Worm (Caenorhabditis elegans): ENCODE measurements around the gene lgx-1.

lgx-1 gene

ce11 chrX:5514346-5514745 lies 24.0 kb downstream of the lgx-1 start:
- TF ChIP-seq ztf-23 (GFP tag; IDR thresholded peaks at IDR 0.05) (no peak), ztf-29 (GFP tag; IDR thresholded peaks at IDR 0.05) (no peak)

ce11 chrX:5512707-5513106 lies 25.6 kb downstream of the lgx-1 start:
- no peak for TF ChIP-seq klf-2 (GFP tag; conservative IDR thresholded peaks at IDR 0.05)
- TF ChIP-seq ztf-23 (GFP tag; IDR thresholded peaks at IDR 0.05): no peak
- TF ChIP-seq cog-1 (tag; optimal IDR thresholded peaks at IDR 0.05): no peak
- no peak for TF ChIP-seq flt-1 (GFP tag; IDR thresholded peaks at IDR 0.05)
- no peak for TF ChIP-seq med-1 (GFP tag; optimal IDR thresholded peaks at IDR 0.05; ENCODE audit: insufficient read depth)
- no peak for TF ChIP-seq ref-1 (GFP tag; conservative IDR thresholded peaks at IDR 0.05)
- no peak for TF ChIP-seq tab-1 (GFP tag; IDR thresholded peaks at IDR 0.05)
- no peak for TF ChIP-seq ztf-29 (GFP tag; IDR thresholded peaks at IDR 0.05)
- no peak for TF ChIP-seq T22C8.4 (GFP tag; IDR thresholded peaks at IDR 0.05)

ce11 chrX:5512227-5512626 lies 26.1 kb downstream of the lgx-1 start, which contains the start of gene T23F2.3:
Gene T23F2.3, minus strand, starts transcription at chrX:5512327.
- TF ChIP-seq tab-1 (GFP tag; IDR thresholded peaks at IDR 0.05) (no peak), T22C8.4 (GFP tag; IDR thresholded peaks at IDR 0.05) (no peak), med-1 (GFP tag; optimal IDR thresholded peaks at IDR 0.05; ENCODE audit: insufficient read depth) (no peak), ztf-23 (GFP tag; IDR thresholded peaks at IDR 0.05) (no peak), cog-1 (tag; optimal IDR thresholded peaks at IDR 0.05) (no peak), ztf-29 (GFP tag; IDR thresholded peaks at IDR 0.05) (no peak)

ce11 chrX:5509114-5509877 lies 29.0 kb downstream of the lgx-1 start:
- TF ChIP-seq ref-1 (GFP tag; conservative IDR thresholded peaks at IDR 0.05): no peak
- TF ChIP-seq ztf-23 (GFP tag; IDR thresholded peaks at IDR 0.05): no peak
- no peak for TF ChIP-seq flt-1 (GFP tag; IDR thresholded peaks at IDR 0.05)
- no peak for TF ChIP-seq med-1 (GFP tag; optimal IDR thresholded peaks at IDR 0.05; ENCODE audit: insufficient read depth)
- no peak for TF ChIP-seq ztf-29 (GFP tag; IDR thresholded peaks at IDR 0.05)
- TF ChIP-seq klf-2 (GFP tag; conservative IDR thresholded peaks at IDR 0.05): no peak
- no peak for TF ChIP-seq tab-1 (GFP tag; IDR thresholded peaks at IDR 0.05)
- TF ChIP-seq T22C8.4 (GFP tag; IDR thresholded peaks at IDR 0.05): no peak
- TF ChIP-seq cog-1 (tag; optimal IDR thresholded peaks at IDR 0.05): no peak

- peak; percentile 53; the same call in 1 of the 2 replicates for TF ChIP-seq T22C8.4 (GFP tag; IDR thresholded peaks at IDR 0.05)
- TF ChIP-seq ref-1 (GFP tag; conservative IDR thresholded peaks at IDR 0.05): no peak
- no peak for TF ChIP-seq klf-2 (GFP tag; conservative IDR thresholded peaks at IDR 0.05)
Observed at ce11 chrX:5507926-5508325, 30.4 kb downstream of the lgx-1 start.

ce11 chrX:5506432-5506977 lies 31.8 kb downstream of the lgx-1 start:
- no peak for TF ChIP-seq flt-1 (GFP tag; IDR thresholded peaks at IDR 0.05)
- TF ChIP-seq cog-1 (tag; optimal IDR thresholded peaks at IDR 0.05): no peak
- no peak for TF ChIP-seq klf-2 (GFP tag; conservative IDR thresholded peaks at IDR 0.05)
- TF ChIP-seq med-1 (GFP tag; optimal IDR thresholded peaks at IDR 0.05; ENCODE audit: insufficient read depth): no peak
- no peak for TF ChIP-seq ztf-23 (GFP tag; IDR thresholded peaks at IDR 0.05)
- TF ChIP-seq ref-1 (GFP tag; conservative IDR thresholded peaks at IDR 0.05): no peak
- TF ChIP-seq tab-1 (GFP tag; IDR thresholded peaks at IDR 0.05): no peak
- no peak for TF ChIP-seq ztf-29 (GFP tag; IDR thresholded peaks at IDR 0.05)
- TF ChIP-seq T22C8.4 (GFP tag; IDR thresholded peaks at IDR 0.05): no peak

- TF ChIP-seq med-1 (GFP tag; optimal IDR thresholded peaks at IDR 0.05; ENCODE audit: insufficient read depth): no peak
- no peak for TF ChIP-seq ztf-23 (GFP tag; IDR thresholded peaks at IDR 0.05)
- TF ChIP-seq ztf-29 (GFP tag; IDR thresholded peaks at IDR 0.05): no peak
- no peak for TF ChIP-seq T22C8.4 (GFP tag; IDR thresholded peaks at IDR 0.05)
- no peak for TF ChIP-seq flt-1 (GFP tag; IDR thresholded peaks at IDR 0.05)
- TF ChIP-seq ref-1 (GFP tag; conservative IDR thresholded peaks at IDR 0.05): no peak
- no peak for TF ChIP-seq klf-2 (GFP tag; conservative IDR thresholded peaks at IDR 0.05)
- no peak for TF ChIP-seq tab-1 (GFP tag; IDR thresholded peaks at IDR 0.05)
- no peak for TF ChIP-seq cog-1 (tag; optimal IDR thresholded peaks at IDR 0.05)
Observed at ce11 chrX:5505148-5505547, 33.2 kb downstream of the lgx-1 start, which contains the start of gene T23F2.2. Gene T23F2.2, minus strand, starts transcription at chrX:5505248.

ce11 chrX:5492820-5493382 lies 45.4 kb downstream of the lgx-1 start, which contains the start of the genes bus-8A and bus-8B:
Gene bus-8A, plus strand, starts transcription at chrX:5492915.
Gene bus-8B, plus strand, starts transcription at chrX:5493332.
- no peak for TF ChIP-seq ref-1 (GFP tag; conservative IDR thresholded peaks at IDR 0.05)
- no peak for TF ChIP-seq flt-1 (GFP tag; IDR thresholded peaks at IDR 0.05)
- no peak for TF ChIP-seq ztf-29 (GFP tag; IDR thresholded peaks at IDR 0.05)
- TF ChIP-seq klf-2 (GFP tag; conservative IDR thresholded peaks at IDR 0.05): no peak
- no peak for TF ChIP-seq med-1 (GFP tag; optimal IDR thresholded peaks at IDR 0.05; ENCODE audit: insufficient read depth)
- no peak for TF ChIP-seq ztf-23 (GFP tag; IDR thresholded peaks at IDR 0.05)
- TF ChIP-seq tab-1 (GFP tag; IDR thresholded peaks at IDR 0.05): no peak
- TF ChIP-seq T22C8.4 (GFP tag; IDR thresholded peaks at IDR 0.05): no peak
- TF ChIP-seq cog-1 (tag; optimal IDR thresholded peaks at IDR 0.05): no peak

- TF ChIP-seq ztf-29 (GFP tag; IDR thresholded peaks at IDR 0.05) (no peak), tab-1 (GFP tag; IDR thresholded peaks at IDR 0.05) (no peak), T22C8.4 (GFP tag; IDR thresholded peaks at IDR 0.05) (no peak), ref-1 (GFP tag; conservative IDR thresholded peaks at IDR 0.05) (no peak)
Observed at ce11 chrX:5489538-5489937, 48.8 kb downstream of the lgx-1 start, which contains the start of gene F55D1.1. Gene F55D1.1, plus strand, starts transcription at chrX:5489838.

- no peak for TF ChIP-seq ztf-23 (GFP tag; IDR thresholded peaks at IDR 0.05)
- TF ChIP-seq tab-1 (GFP tag; IDR thresholded peaks at IDR 0.05): no peak
- no peak for TF ChIP-seq flt-1 (GFP tag; IDR thresholded peaks at IDR 0.05)
- TF ChIP-seq ztf-29 (GFP tag; IDR thresholded peaks at IDR 0.05): no peak
- TF ChIP-seq med-1 (GFP tag; optimal IDR thresholded peaks at IDR 0.05; ENCODE audit: insufficient read depth): no peak
- no peak for TF ChIP-seq cog-1 (tag; optimal IDR thresholded peaks at IDR 0.05)
- TF ChIP-seq klf-2 (GFP tag; conservative IDR thresholded peaks at IDR 0.05): no peak
- TF ChIP-seq T22C8.4 (GFP tag; IDR thresholded peaks at IDR 0.05): no peak
- TF ChIP-seq ref-1 (GFP tag; conservative IDR thresholded peaks at IDR 0.05): no peak
Observed at ce11 chrX:5488867-5489266, 49.4 kb downstream of the lgx-1 start.
